Worm (Caenorhabditis elegans) whole organism, L2 larva: ENCODE measurements around the gene F08F8.6.

Experiments used
- C34F6.9 ChIP-seq: fragments of 150-350 bp; optimal IDR thresholded peaks from 2 replicates; lab custom pipeline; 2014; ENCODE audit warnings: missing biosample characterization, missing genetic modification characterization
- F13H6.1 ChIP-seq: sonication (generic microtip); optimal IDR thresholded peaks from 2 replicates; lab custom pipeline; 2016; ENCODE audit warnings: missing genetic modification characterization, missing compliant biosample characterization
- R02D3.7 ChIP-seq: fragments of 150-350 bp; optimal IDR thresholded peaks from 2 replicates; lab custom pipeline; 2014; ENCODE audit warnings: missing biosample characterization, missing genetic modification characterization
- Y55F3AM.14 ChIP-seq: fragments of 200-800 bp; sonication (Bioruptor generic); optimal IDR thresholded peaks from 2 replicates; lab custom pipeline; 2018; ENCODE audit warnings: mild to moderate bottlenecking, missing genetic modification characterization, missing compliant biosample characterization
- ZK546.5 ChIP-seq: sonication (generic microtip); optimal IDR thresholded peaks from 2 replicates; lab custom pipeline; 2017; ENCODE audit warnings: missing biosample characterization, missing genetic modification characterization
- alr-1 ChIP-seq: fragments of 150-350 bp; optimal IDR thresholded peaks from 2 replicates; lab custom pipeline; 2014; ENCODE audit warnings: missing biosample characterization, missing genetic modification characterization
- aly-2 ChIP-seq: fragments of 150-350 bp; optimal IDR thresholded peaks from 2 replicates; lab custom pipeline; 2014; ENCODE audit warnings: missing biosample characterization, missing genetic modification characterization
- ama-1 ChIP-seq: fragments of 150-350 bp; optimal IDR thresholded peaks from 2 replicates; lab custom pipeline; 2018; ENCODE audit warnings: inconsistent platforms
- blmp-1 ChIP-seq: sonication (generic microtip); optimal IDR thresholded peaks from 2 replicates; lab custom pipeline; 2017; ENCODE audit warnings: missing genetic modification characterization, mild to moderate bottlenecking, missing compliant biosample characterization, antibody characterized with exemption, moderate library complexity; ENCODE audit not compliant: insufficient read depth
- ceh-16 ChIP-seq: fragments of 150-350 bp; optimal IDR thresholded peaks from 2 replicates; lab custom pipeline; 2014; ENCODE audit warnings: missing biosample characterization, missing genetic modification characterization
- ceh-82 ChIP-seq: fragments of 150-350 bp; optimal IDR thresholded peaks from 2 replicates; lab custom pipeline; 2014; ENCODE audit warnings: missing biosample characterization, missing genetic modification characterization
- crh-2 ChIP-seq: sonication (generic microtip); optimal IDR thresholded peaks from 2 replicates; lab custom pipeline; 2017; ENCODE audit warnings: missing biosample characterization, missing genetic modification characterization
- dmd-4 ChIP-seq: sonication (generic microtip); optimal IDR thresholded peaks from 2 replicates; lab custom pipeline; 2017; ENCODE audit warnings: missing biosample characterization, missing genetic modification characterization
- egl-27 ChIP-seq: sonication (generic microtip); optimal IDR thresholded peaks from 3 replicates; lab custom pipeline; 2017; ENCODE audit warnings: missing biosample characterization, missing genetic modification reagents, missing genetic modification characterization
- elt-1 ChIP-seq: fragments of 150-350 bp; optimal IDR thresholded peaks from 2 replicates; lab custom pipeline; 2014; ENCODE audit warnings: missing biosample characterization, missing genetic modification characterization
- elt-3 ChIP-seq: sonication (generic microtip); optimal IDR thresholded peaks from 2 replicates; lab custom pipeline; 2017; ENCODE audit warnings: missing biosample characterization, missing genetic modification characterization
- fos-1 ChIP-seq: fragments of 150-350 bp; optimal IDR thresholded peaks from 2 replicates; lab custom pipeline; 2014; ENCODE audit warnings: missing biosample characterization, missing genetic modification characterization
- gmeb-1 ChIP-seq: fragments of 150-350 bp; optimal IDR thresholded peaks from 2 replicates; lab custom pipeline; 2014; ENCODE audit warnings: missing biosample characterization, missing genetic modification characterization
- lin-11 ChIP-seq: fragments of 150-350 bp; sonication (generic microtip); optimal IDR thresholded peaks from 2 replicates; lab custom pipeline; 2014; ENCODE audit warnings: missing biosample characterization, missing genetic modification characterization, inconsistent platforms, mixed read lengths
- lin-13 ChIP-seq: fragments of 150-350 bp; optimal IDR thresholded peaks from 2 replicates; lab custom pipeline; 2014; ENCODE audit warnings: missing biosample characterization, missing genetic modification reagents, missing genetic modification characterization
- lin-39 ChIP-seq: fragments of 150-350 bp; optimal IDR thresholded peaks from 2 replicates; lab custom pipeline; 2014; ENCODE audit warnings: missing biosample characterization, missing genetic modification reagents, missing genetic modification characterization
- lsy-2 ChIP-seq, 2 experiments: fragments of 150-350 bp in 1 of 2; sonication (generic microtip) in 1 of 2; optimal IDR thresholded peaks; 2 replicates each; lab custom pipeline; 2014 to 2017; ENCODE audit warnings: missing biosample characterization in 2 of 2, missing genetic modification characterization in 2 of 2
- mab-5 ChIP-seq: fragments of 150-350 bp; optimal IDR thresholded peaks from 2 replicates; lab custom pipeline; 2014; ENCODE audit warnings: missing biosample characterization, missing genetic modification characterization
- mbf-1 ChIP-seq: sonication (generic microtip); optimal IDR thresholded peaks from 2 replicates; lab custom pipeline; 2017; ENCODE audit warnings: missing biosample characterization, missing genetic modification characterization
- mdl-1 ChIP-seq, 2 experiments: fragments of 150-350 bp in 1 of 2; sonication (generic microtip) in 1 of 2; optimal IDR thresholded peaks; 2 replicates each; lab custom pipeline; 2017; ENCODE audit warnings: missing biosample characterization in 2 of 2, missing genetic modification characterization in 2 of 2
- nhr-10 ChIP-seq: sonication (generic microtip); optimal IDR thresholded peaks from 2 replicates; lab custom pipeline; 2017; ENCODE audit warnings: missing biosample characterization, missing genetic modification characterization
- nhr-11 ChIP-seq: fragments of 150-350 bp; optimal IDR thresholded peaks from 2 replicates; lab custom pipeline; 2014; ENCODE audit warnings: missing biosample characterization, missing genetic modification characterization
- nhr-12 ChIP-seq: fragments of 150-350 bp; optimal IDR thresholded peaks from 2 replicates; lab custom pipeline; 2014; ENCODE audit warnings: missing biosample characterization, missing genetic modification characterization
- nhr-129 ChIP-seq: fragments of 150-350 bp; optimal IDR thresholded peaks from 2 replicates; lab custom pipeline; 2014; ENCODE audit warnings: missing biosample characterization, missing genetic modification characterization
- nhr-21 ChIP-seq: fragments of 150-350 bp; optimal IDR thresholded peaks from 2 replicates; lab custom pipeline; 2014; ENCODE audit warnings: missing biosample characterization, missing genetic modification characterization
- nhr-23 ChIP-seq: fragments of 150-350 bp; optimal IDR thresholded peaks from 2 replicates; lab custom pipeline; 2014; ENCODE audit warnings: missing biosample characterization, missing genetic modification reagents, missing genetic modification characterization
- nhr-237 ChIP-seq: fragments of 150-350 bp; optimal IDR thresholded peaks from 2 replicates; lab custom pipeline; 2014; ENCODE audit warnings: missing biosample characterization, missing genetic modification characterization
- nhr-25 ChIP-seq: fragments of 150-350 bp; sonication (generic microtip); optimal IDR thresholded peaks from 3 replicates; lab custom pipeline; 2014; ENCODE audit warnings: missing biosample characterization, missing genetic modification characterization
- nhr-6 ChIP-seq: fragments of 150-350 bp; optimal IDR thresholded peaks from 2 replicates; lab custom pipeline; 2014; ENCODE audit warnings: missing biosample characterization, missing genetic modification characterization
- nhr-77 ChIP-seq: fragments of 150-350 bp; optimal IDR thresholded peaks from 2 replicates; lab custom pipeline; 2014; ENCODE audit warnings: missing biosample characterization, missing genetic modification characterization
- peb-1 ChIP-seq: fragments of 150-350 bp; optimal IDR thresholded peaks from 2 replicates; lab custom pipeline; 2014; ENCODE audit warnings: missing biosample characterization, missing genetic modification characterization
- sem-4 ChIP-seq: fragments of 150-350 bp; optimal IDR thresholded peaks from 2 replicates; lab custom pipeline; 2014; ENCODE audit warnings: missing biosample characterization, missing genetic modification reagents, missing genetic modification characterization
- skn-1 ChIP-seq: sonication (generic microtip); optimal IDR thresholded peaks from 2 replicates; lab custom pipeline; 2017; ENCODE audit warnings: missing biosample characterization, missing genetic modification characterization
- sma-3 ChIP-seq: sonication (generic microtip); optimal IDR thresholded peaks from 2 replicates; lab custom pipeline; 2016; ENCODE audit warnings: missing genetic modification reagents, missing genetic modification characterization, missing compliant biosample characterization
- sma-9 ChIP-seq, 2 experiments: fragments of 150-350 bp in 1 of 2; sonication (generic microtip) in 1 of 2; optimal IDR thresholded peaks; 2 replicates each; lab custom pipeline; 2014 to 2016; ENCODE audit warnings: missing genetic modification characterization in 2 of 2, mild to moderate bottlenecking in 1 of 2, missing biosample characterization in 1 of 2, missing compliant biosample characterization in 1 of 2, missing genetic modification reagents in 1 of 2, moderate library complexity in 1 of 2
- snpc-4 ChIP-seq: fragments of 150-350 bp; optimal IDR thresholded peaks from 2 replicates; lab custom pipeline; 2014; ENCODE audit warnings: missing biosample characterization, missing genetic modification characterization
- unc-39 ChIP-seq: fragments of 150-350 bp; optimal IDR thresholded peaks from 2 replicates; lab custom pipeline; 2014; ENCODE audit warnings: missing biosample characterization, missing genetic modification characterization
- unc-55 ChIP-seq: fragments of 150-350 bp; sonication (generic microtip); optimal IDR thresholded peaks from 3 replicates; lab custom pipeline; 2014; ENCODE audit warnings: missing biosample characterization, missing genetic modification reagents, missing genetic modification characterization
- unc-62 ChIP-seq: fragments of 150-350 bp; optimal IDR thresholded peaks from 2 replicates; lab custom pipeline; 2014; ENCODE audit warnings: missing biosample characterization, missing genetic modification reagents, missing genetic modification characterization
- zag-1 ChIP-seq: fragments of 150-350 bp; optimal IDR thresholded peaks from 2 replicates; lab custom pipeline; 2014; ENCODE audit warnings: missing biosample characterization, missing genetic modification characterization
- ztf-1 ChIP-seq: fragments of 200-800 bp; sonication (Bioruptor generic); conservative IDR thresholded peaks from 2 replicates; pipeline ENCODE4 v1.3.6; 2022; ENCODE audit warnings: missing genetic modification characterization, missing compliant biosample characterization
- ztf-11 ChIP-seq: sonication (generic microtip); optimal IDR thresholded peaks from 2 replicates; lab custom pipeline; 2017; ENCODE audit warnings: missing biosample characterization, missing genetic modification characterization
- ztf-4 ChIP-seq: fragments of 150-350 bp; optimal IDR thresholded peaks from 2 replicates; lab custom pipeline; 2014; ENCODE audit warnings: missing biosample characterization, missing genetic modification characterization

The F08F8.6 gene

DNA sequence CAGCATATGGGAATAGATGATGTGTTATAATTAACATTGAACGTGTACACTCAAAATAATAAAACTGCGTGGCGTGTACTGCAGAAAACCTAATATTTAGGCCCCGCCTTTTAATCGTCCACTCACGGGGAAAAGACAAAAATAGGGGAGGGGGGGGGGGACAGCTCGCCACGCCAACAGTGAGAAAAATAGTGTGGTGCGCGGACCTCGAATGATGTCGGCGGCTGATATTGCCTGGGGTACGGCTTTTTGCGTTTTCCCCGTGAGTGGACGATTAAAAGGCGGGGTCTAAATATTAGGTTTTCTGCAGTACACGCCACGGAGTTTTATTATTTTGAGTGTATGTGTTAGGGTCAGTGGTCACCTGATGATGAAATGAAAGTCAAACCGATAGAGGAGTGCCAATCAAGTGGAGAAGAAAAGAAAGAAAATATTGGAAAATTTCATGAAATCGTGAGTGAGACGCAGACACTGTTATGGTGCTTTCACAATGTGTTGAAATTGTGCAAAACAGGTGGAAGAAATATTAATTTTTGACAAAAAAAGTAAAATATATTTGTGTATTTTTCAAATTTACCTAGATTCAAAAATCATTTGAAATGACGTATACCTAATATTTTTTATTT, 9.5 kb upstream of the F08F8.6 start:
- TF ChIP-seq lsy-2 (tag; optimal IDR thresholded peaks at IDR 0.05; lab: Kevin White, UChicago) (peak in 1 of 2 experiments; percentile 12), crh-2 (peak; percentile 11), nhr-129 (tag; lab: Kevin White, UChicago) (peak; percentile 57)

DNA sequence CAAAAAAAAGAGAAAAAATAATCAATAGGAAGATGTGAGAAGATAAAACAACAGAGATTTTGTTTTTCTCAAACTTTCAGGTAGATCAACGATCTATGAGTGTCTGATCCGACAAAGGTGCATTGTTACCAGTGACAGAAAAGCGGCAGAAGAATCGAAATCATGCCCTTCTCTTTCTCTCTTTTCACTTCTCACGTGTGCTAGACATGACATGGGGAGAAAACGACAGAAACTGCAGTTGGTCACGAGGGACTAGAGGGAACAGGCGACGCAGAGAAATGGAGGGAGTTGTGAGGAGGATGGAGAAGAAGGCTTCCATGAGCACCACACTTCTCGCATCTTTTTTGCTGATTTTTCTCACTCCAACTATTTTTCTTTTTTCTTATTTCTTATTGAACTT, 8.3 kb upstream of the F08F8.6 start, which contains the start of gene F56C9.10:
F56C9.10 (minus strand) TSS at position 97 of the 400 bp plus-strand sequence.
- TF ChIP-seq unc-62 (GFP tag; lab: Kevin White, UChicago) (peak; percentile 52), zag-1 (tag; lab: Kevin White, UChicago) (peak; percentile 84), nhr-11 (tag; lab: Kevin White, UChicago) (no peak), mdl-1 (tag; optimal IDR thresholded peaks at IDR 0.05; lab: Kevin White, UChicago) (peak; percentile 90 to 95), unc-55 (GFP tag; lab: Kevin White, UChicago) (peak; percentile 72), lin-39 (tag; lab: Kevin White, UChicago) (no peak), crh-2 (peak; percentile 91), nhr-237 (no peak), lin-13 (GFP tag; lab: Kevin White, UChicago) (peak; percentile 77), lsy-2 (tag; optimal IDR thresholded peaks at IDR 0.05; lab: Kevin White, UChicago) (peak; percentile 39 to 93), sma-9 (GFP tag; optimal IDR thresholded peaks at IDR 0.05; lab: Kevin White, UChicago) (peak; percentile 89), sma-9 (tag; optimal IDR thresholded peaks at IDR 0.05; lab: Kevin White, UChicago) (no peak), snpc-4 (peak; percentile 30), ztf-1 (no peak), ceh-16 (no peak), F13H6.1 (peak; percentile 85), aly-2 (no peak), ztf-11 (tag; lab: Kevin White, UChicago) (no peak), alr-1 (tag; lab: Kevin White, UChicago) (no peak), nhr-21 (peak; percentile 90), sma-3 (GFP tag; lab: Kevin White, UChicago) (peak; percentile 88), ztf-4 (peak; percentile 92), elt-1 (tag; lab: Kevin White, UChicago) (no peak), R02D3.7 (tag; lab: Kevin White, UChicago) (no peak), lin-11 (tag; lab: Kevin White, UChicago) (peak; percentile 77), ama-1 (lab: Kevin White, UChicago) (peak; percentile 66), Y55F3AM.14 (GFP tag; lab: Kevin White, UChicago) (peak; percentile 63), ZK546.5 (tag; lab: Kevin White, UChicago) (peak; percentile 54), nhr-77 (tag; lab: Kevin White, UChicago) (no peak), C34F6.9 (tag; lab: Kevin White, UChicago) (peak; percentile 98), nhr-25 (tag; lab: Kevin White, UChicago) (peak; percentile 92), ceh-82 (tag; lab: Kevin White, UChicago) (no peak), nhr-129 (tag; lab: Kevin White, UChicago) (peak; percentile 98), mab-5 (tag; lab: Kevin White, UChicago) (peak; percentile 35), elt-3 (tag; lab: Kevin White, UChicago) (no peak), nhr-12 (tag; lab: Kevin White, UChicago) (no peak), gmeb-1 (tag; lab: Kevin White, UChicago) (peak; percentile 79), egl-27 (tag; lab: Kevin White, UChicago) (peak; percentile 63), mbf-1 (tag; lab: Kevin White, UChicago) (no peak), sem-4 (peak; percentile 83), unc-39 (tag; lab: Kevin White, UChicago) (no peak), dmd-4 (tag; lab: Kevin White, UChicago) (no peak), nhr-6 (peak; percentile 54), skn-1 (tag; lab: Kevin White, UChicago) (peak; percentile 1), nhr-10 (no peak), peb-1 (tag; lab: Kevin White, UChicago) (no peak), nhr-23 (tag; lab: Kevin White, UChicago) (no peak), blmp-1 (tag; lab: Kevin White, UChicago) (peak; percentile 99), fos-1 (peak; percentile 86)
- TF ChIP-seq, all 48 proteins: peak for 28
